Worm (Caenorhabditis elegans) whole organism, mixed stage, embryonic: ENCODE data around the gene T16H12.3.

Source experiments
- M03D4.4 ChIP-seq: sonication (generic microtip); optimal IDR thresholded peaks from 2 replicates; lab custom pipeline; 2017; ENCODE audit warnings: mild to moderate bottlenecking, missing genetic modification characterization, missing compliant biosample characterization
- bed-3 ChIP-seq: fragments of 200-800 bp; sonication (Bioruptor generic); optimal IDR thresholded peaks from 3 replicates; lab custom pipeline; 2018; ENCODE audit warnings: mild to moderate bottlenecking, missing genetic modification characterization, moderate library complexity, missing compliant biosample characterization
- ceh-39 ChIP-seq: fragments of 150-350 bp; optimal IDR thresholded peaks from 2 replicates; lab custom pipeline; 2014; ENCODE audit warnings: missing biosample characterization, missing genetic modification characterization
- ceh-43 ChIP-seq: fragments of 200-800 bp; sonication (Bioruptor generic); optimal IDR thresholded peaks from 2 replicates; lab custom pipeline; 2018; ENCODE audit warnings: mild to moderate bottlenecking, missing genetic modification characterization, moderate library complexity, missing compliant biosample characterization
- ceh-83 ChIP-seq: fragments of 200-800 bp; sonication (Bioruptor generic); optimal IDR thresholded peaks from 2 replicates; lab custom pipeline; 2018; ENCODE audit warnings: mild to moderate bottlenecking, missing genetic modification characterization, missing compliant biosample characterization
- ces-1 ChIP-seq: fragments of 150-350 bp; optimal IDR thresholded peaks from 2 replicates; lab custom pipeline; 2014; ENCODE audit warnings: missing biosample characterization, missing genetic modification reagents, missing genetic modification characterization
- drap-1 ChIP-seq: fragments of 200-800 bp; sonication (Bioruptor generic); optimal IDR thresholded peaks from 3 replicates; lab custom pipeline; 2018; ENCODE audit warnings: mild to moderate bottlenecking, missing genetic modification characterization, missing compliant biosample characterization
- elt-3 ChIP-seq: fragments of 150-350 bp; optimal IDR thresholded peaks from 2 replicates; lab custom pipeline; 2014; ENCODE audit warnings: missing biosample characterization, missing genetic modification characterization
- flh-1 ChIP-seq: fragments of 200-800 bp; sonication (Bioruptor generic); optimal IDR thresholded peaks from 2 replicates; lab custom pipeline; 2018; ENCODE audit warnings: mild to moderate bottlenecking, missing genetic modification characterization, moderate library complexity, missing compliant biosample characterization
- ham-2 ChIP-seq: fragments of 200-800 bp; sonication (Bioruptor generic); optimal IDR thresholded peaks from 2 replicates; lab custom pipeline; 2018; ENCODE audit warnings: mild to moderate bottlenecking, missing genetic modification characterization, missing compliant biosample characterization
- hlh-1 ChIP-seq: fragments of 150-350 bp; optimal IDR thresholded peaks from 2 replicates; lab custom pipeline; 2014; ENCODE audit warnings: missing biosample characterization, missing genetic modification reagents, missing genetic modification characterization
- lin-32 ChIP-seq: fragments of 200-800 bp; sonication (Bioruptor generic); optimal IDR thresholded peaks from 2 replicates; lab custom pipeline; 2018; ENCODE audit warnings: mild to moderate bottlenecking, missing genetic modification characterization, missing compliant biosample characterization
- lsy-2 ChIP-seq: fragments of 150-350 bp; optimal IDR thresholded peaks from 2 replicates; lab custom pipeline; 2014; ENCODE audit warnings: missing biosample characterization, missing genetic modification characterization
- mls-2 ChIP-seq: sonication (generic microtip); optimal IDR thresholded peaks from 2 replicates; lab custom pipeline; 2016; ENCODE audit warnings: mild to moderate bottlenecking, missing genetic modification characterization, moderate library complexity, missing compliant biosample characterization
- nhr-12 ChIP-seq: fragments of 150-350 bp; optimal IDR thresholded peaks from 2 replicates; lab custom pipeline; 2014; ENCODE audit warnings: missing biosample characterization, missing genetic modification characterization
- nhr-2 ChIP-seq: fragments of 150-350 bp; optimal IDR thresholded peaks from 2 replicates; lab custom pipeline; 2014; ENCODE audit warnings: missing biosample characterization, missing genetic modification characterization
- nhr-237 ChIP-seq: fragments of 150-350 bp; optimal IDR thresholded peaks from 2 replicates; lab custom pipeline; 2014; ENCODE audit warnings: missing biosample characterization, missing genetic modification characterization
- nhr-28 ChIP-seq: fragments of 150-350 bp; optimal IDR thresholded peaks from 2 replicates; lab custom pipeline; 2014; ENCODE audit warnings: missing biosample characterization, missing genetic modification characterization
- nhr-76 ChIP-seq: sonication (generic microtip); optimal IDR thresholded peaks from 2 replicates; lab custom pipeline; 2017; ENCODE audit warnings: missing biosample characterization, missing genetic modification characterization
- pha-4 ChIP-seq: fragments of 150-350 bp; optimal IDR thresholded peaks from 2 replicates; lab custom pipeline; 2018; ENCODE audit warnings: missing biosample characterization, missing genetic modification reagents, missing genetic modification characterization
- sem-2 ChIP-seq: fragments of 200-800 bp; sonication (Bioruptor generic); optimal IDR thresholded peaks from 2 replicates; lab custom pipeline; 2018; ENCODE audit warnings: mild to moderate bottlenecking, missing genetic modification characterization, missing compliant biosample characterization
- snpc-4 ChIP-seq: fragments of 150-350 bp; optimal IDR thresholded peaks from 2 replicates; lab custom pipeline; 2014; ENCODE audit warnings: missing biosample characterization, missing genetic modification characterization
- sptf-1 ChIP-seq: sonication (generic microtip); optimal IDR thresholded peaks from 2 replicates; lab custom pipeline; 2017; ENCODE audit warnings: mild to moderate bottlenecking, missing genetic modification characterization, moderate library complexity, missing compliant biosample characterization
- tbx-8 ChIP-seq: fragments of 200-800 bp; sonication (Bioruptor generic); optimal IDR thresholded peaks from 2 replicates; lab custom pipeline; 2018; ENCODE audit warnings: mild to moderate bottlenecking, missing genetic modification characterization, moderate library complexity, missing compliant biosample characterization
- unc-120 ChIP-seq: sonication (generic microtip); optimal IDR thresholded peaks from 2 replicates; lab custom pipeline; 2017; ENCODE audit warnings: missing genetic modification characterization, missing compliant biosample characterization; ENCODE audit not compliant: poor library complexity, severe bottlenecking
- unc-39 ChIP-seq: fragments of 150-350 bp; optimal IDR thresholded peaks from 2 replicates; lab custom pipeline; 2014; ENCODE audit warnings: missing biosample characterization, missing genetic modification characterization
- zip-8 ChIP-seq: fragments of 150-350 bp; optimal IDR thresholded peaks from 2 replicates; lab custom pipeline; 2014; ENCODE audit warnings: missing biosample characterization, missing genetic modification characterization
- ztf-11 ChIP-seq: fragments of 150-350 bp; optimal IDR thresholded peaks from 2 replicates; lab custom pipeline; 2014; ENCODE audit warnings: missing biosample characterization, missing genetic modification characterization

The T16H12.3 gene

DNA sequence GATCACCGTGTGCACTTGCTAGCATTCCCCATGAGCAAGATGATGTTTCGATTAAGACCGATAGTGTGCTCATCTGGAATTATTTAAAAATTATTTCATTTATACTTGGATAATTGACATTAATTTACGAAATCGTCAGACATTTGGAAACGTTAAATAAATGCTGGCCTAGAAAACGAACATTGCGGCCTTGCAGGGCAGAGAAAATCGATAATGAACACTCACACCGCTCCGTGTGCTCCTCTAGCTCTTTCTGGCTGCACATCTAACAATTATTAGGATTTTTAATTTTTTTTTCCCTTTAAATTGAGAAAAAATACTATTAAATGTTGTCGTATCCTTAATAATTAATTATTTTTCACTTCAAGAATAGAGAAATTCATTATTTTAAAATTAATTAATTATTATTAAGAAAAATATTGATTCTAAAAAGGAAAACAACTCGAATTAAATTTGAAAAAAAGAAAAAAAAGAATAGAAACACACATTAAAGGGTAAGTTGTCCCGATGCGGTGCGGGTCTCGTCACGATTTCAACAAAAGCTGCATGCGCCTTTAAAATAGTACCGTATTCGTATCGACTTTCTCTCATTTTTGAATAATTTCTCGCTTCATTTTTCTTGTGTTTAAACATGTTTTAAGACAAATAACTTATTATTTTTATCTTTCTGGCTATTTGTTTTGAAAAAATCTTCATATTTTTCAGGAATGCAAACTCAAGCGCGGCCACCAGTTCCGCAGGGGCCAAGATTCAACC lies 37.2 kb upstream of the T16H12.3 start, which contains the start of the genes gtf-2H3 and ham-3:
gtf-2H3 (minus strand) TSS at position 73 of the 756 bp plus-strand sequence.
ham-3 (plus strand) TSS at position 706 of the 756 bp plus-strand sequence.
- TF ChIP-seq ces-1 (GFP tag; lab: Kevin White, UChicago) (peak; percentile 47), nhr-237 (tag; lab: Kevin White, UChicago) (no peak)

DNA sequence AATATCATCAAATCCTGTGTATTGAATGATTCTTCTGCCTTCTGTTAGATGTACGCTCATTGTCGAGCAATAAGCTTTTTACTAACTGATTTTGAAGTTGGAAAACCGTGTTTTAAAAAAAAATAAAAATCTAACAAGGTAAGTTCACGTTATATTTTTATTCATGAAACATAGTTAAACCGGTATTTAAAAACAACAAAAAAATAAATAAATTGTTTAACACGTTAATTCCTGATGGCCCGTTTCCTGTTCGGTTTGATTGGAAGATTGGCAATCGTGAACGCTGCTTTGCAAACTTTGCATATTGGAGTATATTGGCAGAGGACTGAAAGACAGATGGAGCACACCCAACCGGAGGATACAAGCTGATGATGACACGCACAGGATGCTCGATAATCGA lies 35.7 kb upstream of the T16H12.3 start, which contains the start of gene ZK1128.3:
ZK1128.3 (minus strand) TSS at position 101 of the 400 bp plus-strand sequence.
- TF ChIP-seq ztf-11 (tag; lab: Kevin White, UChicago) (no peak), unc-39 (tag; lab: Kevin White, UChicago) (no peak), lin-32 (GFP tag; lab: Kevin White, UChicago) (no peak), snpc-4 (tag; lab: Kevin White, UChicago) (no peak), ham-2 (GFP tag; lab: Kevin White, UChicago) (no peak), pha-4 (tag; lab: Kevin White, UChicago) (no peak), flh-1 (GFP tag; lab: Kevin White, UChicago) (no peak), nhr-237 (tag; lab: Kevin White, UChicago) (no peak), mls-2 (tag; lab: Kevin White, UChicago) (no peak), nhr-2 (tag; lab: Kevin White, UChicago) (no peak), bed-3 (GFP tag; lab: Kevin White, UChicago) (no peak), ceh-39 (tag; lab: Kevin White, UChicago) (no peak), ceh-83 (GFP tag; lab: Kevin White, UChicago) (no peak), unc-120 (tag; lab: Kevin White, UChicago) (no peak), lsy-2 (tag; lab: Kevin White, UChicago) (no peak), sem-2 (GFP tag; lab: Kevin White, UChicago) (no peak), nhr-12 (tag; lab: Kevin White, UChicago) (no peak), M03D4.4 (tag; lab: Kevin White, UChicago) (no peak), hlh-1 (tag; lab: Kevin White, UChicago) (no peak), zip-8 (tag; lab: Kevin White, UChicago) (no peak)
- TF ChIP-seq, all 35 proteins: peak for 0

DNA sequence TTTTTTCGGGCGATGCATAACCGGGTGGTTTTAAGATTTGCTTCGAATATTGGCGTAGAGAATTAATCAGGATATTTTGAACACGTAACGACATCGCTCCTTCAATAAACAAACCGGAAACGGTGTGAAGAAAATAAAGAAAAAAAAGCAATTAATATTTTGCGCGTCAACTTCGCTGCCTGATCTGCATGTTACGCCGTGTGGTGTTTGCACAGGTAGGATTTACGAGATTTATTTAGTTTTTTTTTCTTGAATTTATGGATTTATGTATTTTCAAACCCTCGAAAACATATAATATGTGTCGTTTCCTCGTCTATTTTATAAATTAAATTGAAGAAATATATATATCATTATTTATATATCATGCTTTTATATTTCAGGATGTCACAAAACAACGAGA lies 31.6 kb upstream of the T16H12.3 start, which contains the start of the genes ZK1128.1 and mett-10:
ZK1128.1 (minus strand) TSS at position 99 of the 400 bp plus-strand sequence.
mett-10 (plus strand) TSS at position 375 of the 400 bp plus-strand sequence.
- peak; percentile 73 for TF ChIP-seq ces-1 (GFP tag; lab: Kevin White, UChicago)
- TF ChIP-seq ceh-43 (GFP tag; lab: Kevin White, UChicago), result no peak
- no peak for TF ChIP-seq sptf-1 (tag; lab: Kevin White, UChicago)

DNA sequence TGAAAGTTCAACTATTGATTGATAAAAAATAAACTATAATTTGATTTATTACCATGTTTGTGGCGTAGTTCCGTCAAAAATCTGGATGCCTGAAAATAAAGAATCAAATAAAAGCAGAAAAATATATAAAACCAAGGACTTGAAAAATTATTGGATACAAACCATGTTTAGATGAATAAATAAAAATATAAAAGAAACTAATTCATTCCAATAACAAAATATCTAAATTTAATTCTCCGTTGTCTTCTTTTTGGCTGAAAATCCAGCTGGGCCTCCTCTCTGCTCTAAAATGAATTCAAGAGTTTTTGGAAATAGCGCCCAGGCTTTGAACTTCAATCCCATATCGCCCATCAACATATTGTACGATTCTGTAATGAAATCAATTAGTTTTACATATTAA lies 29.9 kb upstream of the T16H12.3 start, which contains the start of gene vps-29:
vps-29 (minus strand) TSS at position 101 of the 400 bp plus-strand sequence.
- TF ChIP-seq nhr-12 (tag; lab: Kevin White, UChicago) (no peak), snpc-4 (tag; lab: Kevin White, UChicago) (no peak)

DNA sequence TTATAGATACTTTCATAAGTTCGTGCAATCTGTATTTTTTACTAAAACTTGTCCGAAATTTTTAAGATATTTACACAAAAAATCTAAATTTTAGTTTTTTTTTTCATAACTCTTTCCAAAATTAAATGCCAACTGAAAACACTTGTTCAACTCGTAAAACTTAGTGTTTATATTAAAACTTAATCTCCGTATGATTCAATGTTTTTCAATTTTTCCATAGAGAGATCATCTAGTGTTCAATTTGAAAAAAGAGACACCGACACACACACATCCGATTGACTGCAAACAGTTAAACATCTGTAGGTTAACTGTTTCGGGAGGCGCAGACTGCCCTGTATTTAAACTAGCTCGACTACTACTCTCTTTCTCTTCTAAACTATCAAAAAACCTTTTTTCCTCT lies 25.9 kb upstream of the T16H12.3 start, which contains the start of gene T16H12.9:
T16H12.9 (plus strand) TSS at position 301 of the 400 bp plus-strand sequence.
- TF ChIP-seq unc-120 (tag; lab: Kevin White, UChicago) (no peak), ztf-11 (tag; lab: Kevin White, UChicago) (no peak), drap-1 (GFP tag; lab: Kevin White, UChicago) (no peak), nhr-76 (tag; lab: Kevin White, UChicago) (no peak)

DNA sequence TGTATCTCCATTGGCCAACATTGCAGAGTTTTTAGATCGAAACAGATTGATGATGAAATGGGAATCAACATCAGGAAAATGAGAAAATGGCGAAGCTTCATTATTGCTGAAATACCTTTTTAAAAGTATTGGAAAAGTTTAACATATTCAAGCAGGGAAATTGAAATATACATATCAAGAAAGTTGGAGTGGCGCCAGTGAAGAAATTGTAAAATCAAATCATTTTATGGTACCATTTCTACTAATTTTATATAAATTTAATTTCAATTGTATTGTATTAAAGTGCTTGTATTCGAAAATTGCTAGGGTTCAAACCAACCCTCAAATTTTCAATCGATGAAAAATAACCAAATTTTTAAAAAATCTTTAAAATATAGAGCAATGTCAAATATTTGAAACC lies 23.3 kb upstream of the T16H12.3 start, which contains the start of gene srt-55:
srt-55 (minus strand) TSS at position 101 of the 400 bp plus-strand sequence.
- TF ChIP-seq bed-3 (GFP tag; lab: Kevin White, UChicago) (no peak), snpc-4 (tag; lab: Kevin White, UChicago) (no peak), ceh-83 (GFP tag; lab: Kevin White, UChicago) (no peak), ztf-11 (tag; lab: Kevin White, UChicago) (no peak), nhr-237 (tag; lab: Kevin White, UChicago) (no peak), mls-2 (tag; lab: Kevin White, UChicago) (no peak), tbx-8 (GFP tag; lab: Kevin White, UChicago) (no peak), nhr-28 (tag; lab: Kevin White, UChicago) (no peak), elt-3 (tag; lab: Kevin White, UChicago) (no peak)
